Fruit fly (Drosophila melanogaster): ENCODE data around the gene Vps60.

Gene Vps60

DNA sequence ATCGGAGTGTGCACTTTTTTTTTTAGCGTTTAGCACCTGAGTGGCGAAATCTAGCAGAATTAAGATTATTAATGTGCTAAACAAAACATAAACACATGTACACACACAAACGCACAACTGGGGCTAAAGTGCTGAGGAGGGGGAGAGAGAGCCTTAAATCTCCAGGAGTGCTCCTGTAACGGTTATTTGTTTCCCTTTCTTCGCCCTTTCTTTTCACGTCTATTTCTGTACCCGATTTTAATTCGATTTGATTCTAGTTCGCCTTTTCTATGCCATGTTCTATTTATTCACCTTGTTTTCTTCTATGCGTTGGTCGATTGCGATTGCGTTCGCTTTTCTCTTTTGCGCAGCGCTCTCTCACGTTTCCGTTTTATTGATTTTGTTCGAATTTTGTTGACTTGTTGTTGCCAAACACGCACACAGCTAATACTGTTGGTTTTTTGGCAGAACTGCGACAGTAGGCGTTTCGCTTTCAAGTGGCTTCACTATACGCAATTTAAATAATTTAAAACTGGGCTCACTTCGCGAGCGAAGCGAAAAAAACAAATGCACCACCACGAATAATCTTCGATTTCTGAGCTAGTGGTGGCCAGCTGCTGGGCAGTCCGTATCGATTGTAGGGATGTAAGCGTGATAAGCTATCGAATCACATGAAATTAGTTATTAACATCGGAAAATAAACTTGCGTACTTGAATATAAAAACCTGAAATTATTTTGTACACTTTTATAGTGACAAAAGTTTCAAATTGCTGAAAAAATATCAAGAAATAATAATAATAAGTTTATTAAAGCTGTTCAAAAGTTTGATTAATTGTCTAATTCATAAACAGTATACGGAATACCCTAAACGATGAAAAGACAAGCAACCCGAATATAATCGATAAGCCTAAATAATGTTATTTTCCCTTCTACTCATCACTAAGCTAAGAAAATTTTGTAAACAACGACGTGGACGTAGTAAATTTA is 32.6 kb upstream of the Vps60 start, which contains the start of the genes Krn, Ndfip and CG7484:
Gene Krn, minus strand, starts transcription at position 580 of the 967 bp plus-strand sequence.
Gene Ndfip, minus strand, starts transcription at position 580 of the 967 bp plus-strand sequence.
Gene CG7484, plus strand, starts transcription at position 917 of the 967 bp plus-strand sequence.
- no peak for TF ChIP-seq CTCF (optimal IDR thresholded peaks at IDR 0.05)
- no peak for TF ChIP-seq CG8478 (optimal IDR thresholded peaks at IDR 0.05)

dm6 chr3L:17652878-17653700 is 31.7 kb upstream of the Vps60 start:
- no peak for TF ChIP-seq CTCF (optimal IDR thresholded peaks at IDR 0.05)
- no peak for TF ChIP-seq CG8478 (optimal IDR thresholded peaks at IDR 0.05)

DNA sequence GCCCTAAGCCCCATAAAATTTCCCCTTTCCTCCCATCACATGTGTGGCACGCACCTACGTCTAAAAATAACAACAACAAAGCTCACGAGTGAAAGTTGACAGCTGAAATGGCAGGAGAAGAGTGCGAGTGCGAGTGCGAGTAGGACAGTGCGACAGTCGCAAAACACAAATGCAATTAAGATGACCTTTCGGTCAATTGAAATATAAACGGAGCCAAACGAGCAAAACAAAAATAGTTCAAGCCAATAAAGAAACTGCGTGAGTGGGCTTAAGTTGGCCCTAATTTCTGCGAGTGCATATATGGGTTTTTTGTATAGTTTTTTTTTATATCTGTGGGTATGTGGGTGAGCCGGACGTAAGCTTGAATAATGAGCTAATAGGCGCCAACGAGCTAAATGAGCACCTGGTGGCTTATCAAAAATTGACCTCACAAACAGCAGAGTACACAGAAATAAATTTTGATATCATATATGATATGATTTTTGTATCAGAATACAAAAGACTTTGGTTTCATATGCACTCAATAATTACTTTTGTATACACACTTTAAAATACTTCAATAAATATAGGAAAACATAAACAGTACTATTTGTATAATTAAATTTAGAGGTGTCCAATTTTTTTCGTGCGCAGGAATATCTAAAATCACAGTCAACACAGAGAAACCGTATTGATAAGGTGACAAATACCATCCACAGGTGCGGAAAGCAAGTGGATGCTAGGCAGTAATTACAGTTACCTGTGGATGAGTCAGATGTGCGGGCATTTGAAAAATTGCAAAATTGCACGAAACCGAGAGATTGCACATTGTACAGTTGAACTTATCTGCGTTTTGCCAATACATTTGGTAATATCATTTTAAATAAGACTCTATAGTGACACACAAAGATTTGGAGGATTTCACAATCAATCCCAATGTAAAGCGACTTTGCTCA is 30.6 kb upstream of the Vps60 start:
- TF ChIP-seq CG8478 (optimal IDR thresholded peaks at IDR 0.05): no peak
- no peak for TF ChIP-seq CTCF (optimal IDR thresholded peaks at IDR 0.05)

DNA sequence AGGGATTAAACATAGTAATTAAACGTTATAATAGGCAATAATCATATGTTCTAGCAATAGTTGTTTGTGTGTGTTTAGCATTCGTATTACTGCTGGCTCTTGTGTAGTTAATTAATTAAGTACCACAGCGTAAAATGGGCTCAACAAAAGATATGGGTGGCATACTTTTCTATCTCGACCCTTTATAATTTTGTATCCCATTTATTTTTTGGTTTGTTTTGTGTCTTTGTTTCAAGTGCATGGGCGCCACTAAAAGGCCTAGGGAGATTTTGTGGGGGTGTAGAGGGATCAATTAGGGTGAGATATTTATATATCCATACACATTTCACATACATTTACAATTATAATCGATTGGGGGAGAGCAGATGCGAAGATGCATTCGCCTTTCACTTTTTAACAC is 26.1 kb upstream of the Vps60 start:
- no peak for TF ChIP-seq CTCF (optimal IDR thresholded peaks at IDR 0.05)
- TF ChIP-seq CG8478 (optimal IDR thresholded peaks at IDR 0.05): no peak

DNA sequence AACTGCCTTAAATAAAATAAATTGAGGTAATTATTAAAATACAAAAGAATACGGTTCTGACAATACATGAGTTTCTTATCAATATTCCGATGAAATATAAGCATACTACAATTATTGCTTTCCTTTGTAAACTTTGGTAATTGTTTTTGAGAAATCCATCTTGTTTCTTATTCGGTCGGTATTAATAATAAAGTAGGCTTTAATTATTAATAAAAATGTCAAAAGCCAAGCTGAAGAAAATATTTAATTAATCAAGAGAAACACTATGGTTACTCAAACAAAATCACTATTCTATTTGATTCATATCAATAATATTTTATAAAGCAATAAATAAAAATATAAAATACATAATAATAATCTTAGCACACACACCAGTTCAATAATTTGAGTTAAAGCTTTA is 25.2 kb upstream of the Vps60 start, which contains the start of gene CG43085:
Gene CG43085, minus strand, starts transcription at position 101 of the 400 bp plus-strand sequence.
- TF ChIP-seq CTCF (optimal IDR thresholded peaks at IDR 0.05) (no peak), CG8478 (optimal IDR thresholded peaks at IDR 0.05) (no peak)

- TF ChIP-seq CTCF (optimal IDR thresholded peaks at IDR 0.05): peak; percentile 48 to 59
- TF ChIP-seq CG8478 (optimal IDR thresholded peaks at IDR 0.05): no peak
These were observed 23.4 kb upstream of the Vps60 start, which contains the start of gene Pep for dm6 chr3L:17644906-17645244. TSS of gene Pep (minus strand) at chr3L:17645036.

DNA sequence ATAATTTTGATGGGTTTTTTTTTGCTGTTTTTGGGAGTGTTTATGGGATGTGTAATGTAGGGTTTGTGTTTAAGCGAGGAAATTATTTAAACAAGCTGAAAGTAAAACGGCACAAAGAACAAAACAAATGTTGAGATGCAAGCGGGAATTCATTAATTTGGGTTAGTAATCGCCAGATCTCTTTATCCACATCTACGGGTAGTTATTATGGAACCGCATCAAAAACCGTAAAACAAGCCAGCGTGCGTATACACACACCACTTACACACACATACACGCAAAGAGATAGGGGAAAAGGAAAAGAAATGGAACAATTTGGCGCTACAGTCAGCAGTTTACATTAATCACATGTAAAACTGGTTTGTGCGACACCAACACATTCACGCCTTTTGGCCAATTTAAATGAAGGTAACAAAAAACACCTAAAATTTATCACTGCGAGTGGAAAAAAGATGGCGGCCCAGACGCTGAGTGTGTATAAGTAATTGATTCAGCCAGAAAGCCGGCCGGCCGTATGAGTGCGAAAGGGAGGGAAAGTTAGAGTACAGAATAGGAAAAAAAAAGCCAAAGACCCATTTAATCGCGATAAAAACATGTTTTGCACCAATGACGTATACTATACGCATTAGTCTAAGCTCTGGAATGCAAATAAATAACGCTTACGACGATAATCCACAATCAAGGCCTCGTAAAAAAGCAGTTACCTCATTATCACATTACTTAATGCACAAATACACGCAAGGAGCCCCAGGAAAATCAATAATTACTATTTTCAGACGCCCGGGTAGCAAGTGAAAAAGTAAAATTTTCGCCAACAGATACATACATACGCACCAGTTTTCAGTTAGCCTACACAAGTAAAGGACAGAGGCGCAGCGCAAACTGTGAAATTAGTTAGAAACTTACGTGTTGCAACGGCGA is 22.8 kb upstream of the Vps60 start:
- TF ChIP-seq CG8478 (optimal IDR thresholded peaks at IDR 0.05): no peak
- no peak for TF ChIP-seq CTCF (optimal IDR thresholded peaks at IDR 0.05)

DNA sequence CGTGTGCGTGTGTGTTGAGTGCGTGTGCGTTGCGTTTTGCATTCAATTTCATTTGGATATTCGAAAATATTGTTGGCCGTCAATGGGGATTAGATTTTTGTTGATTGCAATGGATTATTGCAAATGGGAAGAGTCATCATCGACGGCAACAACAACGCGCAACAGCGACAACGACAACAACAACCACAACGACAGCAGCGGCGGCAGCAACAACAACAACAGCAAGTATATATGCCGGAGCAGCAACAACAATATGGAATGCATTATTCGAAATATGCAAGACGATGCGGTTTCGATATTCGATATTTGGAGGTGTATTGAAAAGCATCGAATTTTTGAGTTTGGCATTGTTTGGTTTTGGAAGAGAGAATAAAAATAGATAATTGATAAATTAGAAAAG is 20.6 kb upstream of the Vps60 start:
- TF ChIP-seq CTCF (optimal IDR thresholded peaks at IDR 0.05): no peak
- no peak for TF ChIP-seq CG8478 (optimal IDR thresholded peaks at IDR 0.05)

DNA sequence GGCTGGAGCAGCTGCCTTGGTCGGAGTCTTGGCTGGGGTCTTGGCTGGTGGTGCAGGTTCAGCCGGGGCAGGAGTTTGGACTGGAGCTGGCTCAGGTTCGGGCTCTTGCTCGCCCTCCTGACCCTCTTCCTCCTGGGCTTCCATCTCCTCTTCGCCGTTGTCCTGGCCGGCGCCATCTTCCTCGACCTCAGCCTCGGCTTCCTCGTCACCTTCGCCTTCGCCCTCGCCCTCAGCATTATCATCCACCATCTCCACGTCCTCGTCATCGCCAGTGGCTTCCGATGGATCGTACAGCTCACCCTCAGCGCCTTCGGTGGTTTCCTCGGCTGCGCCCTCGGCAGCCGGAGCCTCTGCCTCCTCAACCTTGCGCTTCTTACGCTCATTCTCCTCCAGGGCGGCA is 17.2 kb upstream of the Vps60 start:
- TF ChIP-seq CTCF (optimal IDR thresholded peaks at IDR 0.05) (no peak), CG8478 (optimal IDR thresholded peaks at IDR 0.05) (no peak)

DNA sequence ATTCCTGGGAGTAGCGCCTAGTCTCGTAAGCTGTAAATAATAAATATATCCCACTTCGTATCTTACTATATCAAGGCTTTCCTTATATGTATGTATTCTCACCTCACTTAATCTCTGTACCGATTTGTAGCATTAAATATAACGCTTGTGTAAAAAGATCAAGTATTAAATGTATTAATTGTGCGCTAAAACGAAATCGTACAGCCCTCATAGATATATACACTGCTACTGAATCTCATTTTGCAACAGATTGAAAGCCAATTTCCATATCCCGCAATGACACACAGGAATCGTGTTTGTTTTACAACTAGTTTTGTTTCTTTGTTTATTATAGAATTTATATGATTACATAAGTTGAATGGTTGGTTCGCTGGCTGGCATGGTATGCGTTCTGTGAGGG is 16.4 kb upstream of the Vps60 start:
- TF ChIP-seq CG8478 (optimal IDR thresholded peaks at IDR 0.05): no peak
- no peak for TF ChIP-seq CTCF (optimal IDR thresholded peaks at IDR 0.05)

DNA sequence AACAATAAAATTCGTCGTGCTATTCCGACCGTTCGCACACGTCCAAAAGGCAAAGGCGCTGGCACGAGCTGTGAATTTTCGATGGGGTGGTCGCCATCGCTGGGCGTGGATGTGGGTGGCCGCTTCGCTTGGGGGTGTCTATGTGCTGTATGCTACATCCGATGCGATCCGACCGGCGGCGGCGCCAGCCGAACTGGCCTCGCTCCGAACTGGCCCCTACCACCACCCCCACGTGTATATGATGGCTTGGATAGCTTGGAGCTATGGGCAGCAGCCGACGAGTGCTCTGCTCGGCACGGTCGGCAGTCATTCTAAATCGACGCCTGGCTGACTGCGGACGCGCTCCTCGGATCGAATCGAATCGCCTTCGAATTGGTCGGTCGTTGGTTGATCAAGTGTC is 11.7 kb upstream of the Vps60 start, which contains the start of gene CG7497:
Gene CG7497, plus strand, starts transcription at position 308 of the 400 bp plus-strand sequence.
- TF ChIP-seq CTCF (optimal IDR thresholded peaks at IDR 0.05): no peak
- TF ChIP-seq CG8478 (optimal IDR thresholded peaks at IDR 0.05): no peak

dm6 chr3L:17631247-17631646 is 9.8 kb upstream of the Vps60 start:
- TF ChIP-seq CTCF (optimal IDR thresholded peaks at IDR 0.05): no peak
- TF ChIP-seq CG8478 (optimal IDR thresholded peaks at IDR 0.05): no peak

DNA sequence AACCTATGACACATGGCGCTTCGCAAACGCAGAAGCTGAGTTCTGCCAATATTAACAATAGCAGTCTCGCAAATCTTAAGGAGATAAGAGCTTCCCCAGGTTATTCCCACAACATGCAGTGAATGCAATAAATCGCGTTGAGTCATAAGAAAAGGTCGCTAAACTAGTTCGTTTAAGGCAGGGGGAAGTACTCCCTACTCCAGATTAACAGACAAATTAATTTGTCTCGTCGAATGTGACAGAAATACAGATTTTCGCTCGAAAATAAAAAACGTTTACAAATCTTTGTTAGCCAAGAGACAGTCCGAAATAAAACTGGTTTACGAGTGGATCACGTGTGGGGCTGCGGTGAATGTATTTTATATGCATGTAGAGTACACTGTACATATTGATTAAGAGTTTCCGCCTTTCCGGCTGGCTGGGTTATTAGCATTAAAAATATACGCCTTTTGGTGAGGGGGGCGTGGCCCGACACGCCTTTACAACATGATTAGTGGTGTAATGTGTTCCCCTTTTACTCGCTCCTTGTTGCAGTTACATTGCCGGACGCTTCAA is 4.2 kb upstream of the Vps60 start:
- TF ChIP-seq CTCF (optimal IDR thresholded peaks at IDR 0.05) (no peak), CG8478 (optimal IDR thresholded peaks at IDR 0.05) (no peak)

Measured in S2 (cell line).